Worm (Caenorhabditis elegans): ENCODE data around the gene eat-17.

DNA sequence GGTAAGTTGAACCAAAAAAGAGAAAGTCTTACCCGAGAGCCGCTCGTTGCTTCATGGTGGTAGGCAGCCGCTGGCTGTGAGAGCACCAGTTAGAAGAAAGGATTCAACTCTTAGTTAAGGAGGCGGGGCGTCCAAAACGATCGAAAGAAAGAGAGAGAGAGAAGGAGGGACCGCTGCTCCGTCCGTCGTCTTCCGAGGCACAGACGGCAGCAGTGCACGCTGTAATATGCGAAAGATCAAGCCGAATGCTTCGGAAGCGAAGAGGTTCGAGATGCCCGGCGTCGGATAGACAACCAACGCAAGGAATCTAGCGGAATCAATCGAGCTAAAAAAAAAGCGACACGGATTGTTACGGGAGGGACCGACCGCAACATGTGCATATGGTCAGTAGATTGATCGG is 27.4 kb downstream of the eat-17 start, which contains the start of gene let-2:
- TF ChIP-seq unc-42 (tag; optimal IDR thresholded peaks at IDR 0.05) (no peak), nfya-1 (tag; optimal IDR thresholded peaks at IDR 0.05) (no peak), fax-1 (tag; optimal IDR thresholded peaks at IDR 0.05) (no peak), ama-1 (optimal IDR thresholded peaks at IDR 0.05) (no peak), unc-55 (GFP tag; optimal IDR thresholded peaks at IDR 0.05) (peak; percentile 21), pax-1 (tag; optimal IDR thresholded peaks at IDR 0.05) (no peak), odd-2 (tag; optimal IDR thresholded peaks at IDR 0.05) (no peak), elt-2 (tag; optimal IDR thresholded peaks at IDR 0.05) (no peak)
